Worm (Caenorhabditis elegans): ENCODE data around the gene C01G10.9.

C01G10.9 gene

DNA sequence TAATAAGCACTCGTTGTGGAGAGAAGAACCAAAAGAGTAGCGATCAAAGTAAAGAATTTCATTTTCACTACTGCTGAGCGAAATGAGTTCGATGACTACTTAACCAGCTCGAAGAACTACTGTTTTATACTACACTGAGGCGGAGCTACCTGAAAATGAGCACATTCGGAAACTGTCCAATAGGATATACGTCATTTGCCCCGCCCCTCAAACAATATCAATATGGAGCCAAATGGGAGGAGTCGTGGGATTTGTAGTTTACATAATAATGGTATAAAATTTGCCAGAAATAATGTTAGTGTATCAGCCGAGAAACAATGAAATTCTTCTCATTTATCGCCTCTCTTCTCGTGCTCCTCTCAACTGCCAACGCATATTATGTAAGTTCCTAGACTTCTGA, 7.1 kb downstream of the C01G10.9 start, which contains the start of the genes C01G10.5 and C01G10.4:
TSS of gene C01G10.5 (minus strand) at position 101 of the 400 bp plus-strand sequence.
TSS of gene C01G10.4 (plus strand) at position 303 of the 400 bp plus-strand sequence.
- no peak for TF ChIP-seq sox-2 (GFP tag; IDR thresholded peaks at IDR 0.05)
- no peak for TF ChIP-seq ahr-1 (tag; optimal IDR thresholded peaks at IDR 0.05)
- TF ChIP-seq nhr-11 (tag; optimal IDR thresholded peaks at IDR 0.05) = no peak
- no peak for TF ChIP-seq ets-4 (tag; optimal IDR thresholded peaks at IDR 0.05)
- no peak for TF ChIP-seq ceh-9 (tag; optimal IDR thresholded peaks at IDR 0.05)
- no peak for TF ChIP-seq elt-4 (tag; optimal IDR thresholded peaks at IDR 0.05)
- no peak for TF ChIP-seq nhr-232 (tag; optimal IDR thresholded peaks at IDR 0.05)

DNA sequence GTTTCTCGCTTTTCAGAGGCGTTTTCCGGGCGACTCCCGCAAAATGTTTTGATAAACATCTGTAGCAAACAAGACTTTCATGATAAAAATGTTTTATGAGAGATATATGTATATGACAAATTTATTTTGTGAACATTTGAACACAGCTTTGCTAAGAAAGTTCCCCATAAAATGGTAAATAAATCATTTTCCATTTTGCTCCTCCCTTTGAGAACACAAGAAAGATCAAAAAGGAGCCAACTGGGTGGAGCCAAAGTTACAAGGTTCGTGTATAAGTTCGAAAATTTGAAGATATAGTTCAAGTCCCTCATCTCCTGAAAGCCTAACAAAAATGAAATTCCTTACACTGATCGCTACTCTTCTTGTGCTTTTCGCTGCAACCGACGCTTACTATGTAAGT, 8.1 kb downstream of the C01G10.9 start, which contains the start of gene C01G10.17:
TSS of gene C01G10.17 (plus strand) at position 301 of the 400 bp plus-strand sequence.
- TF ChIP-seq pqm-1 (tag; optimal IDR thresholded peaks at IDR 0.05) (no peak), ceh-48 (tag; optimal IDR thresholded peaks at IDR 0.05) (no peak), ceh-34 (tag; optimal IDR thresholded peaks at IDR 0.05) (no peak), ets-4 (tag; optimal IDR thresholded peaks at IDR 0.05) (no peak), ceh-24 (tag; optimal IDR thresholded peaks at IDR 0.05) (no peak), ceh-14 (tag; optimal IDR thresholded peaks at IDR 0.05) (no peak), pros-1 (tag; optimal IDR thresholded peaks at IDR 0.05) (no peak), unc-86 (tag; optimal IDR thresholded peaks at IDR 0.05) (no peak), madf-2 (tag; optimal IDR thresholded peaks at IDR 0.05) (no peak), C08G9.2 (tag; optimal IDR thresholded peaks at IDR 0.05) (no peak), ahr-1 (tag; optimal IDR thresholded peaks at IDR 0.05) (no peak)

ce11 chrV:15092666-15093065, 10.3 kb downstream of the C01G10.9 start, which contains the start of gene txt-12:
txt-12 (plus strand) TSS chrV:15092966.
- TF ChIP-seq K02D7.2 (tag; optimal IDR thresholded peaks at IDR 0.05) (no peak), ceh-2 (tag; optimal IDR thresholded peaks at IDR 0.05) (no peak), fkh-6 (tag; optimal IDR thresholded peaks at IDR 0.05) (no peak), dmd-4 (tag; optimal IDR thresholded peaks at IDR 0.05; ENCODE audit: borderline replicate concordance) (no peak), pqm-1 (tag; optimal IDR thresholded peaks at IDR 0.05) (no peak), pag-3 (tag; optimal IDR thresholded peaks at IDR 0.05; ENCODE audit: borderline replicate concordance) (no peak), elt-2 (tag; optimal IDR thresholded peaks at IDR 0.05) (no peak), sox-4 (tag; optimal IDR thresholded peaks at IDR 0.05) (no peak), F13H6.1 (tag; optimal IDR thresholded peaks at IDR 0.05) (no peak), unc-3 (GFP tag; conservative IDR thresholded peaks at IDR 0.05) (no peak), unc-3 (tag; optimal IDR thresholded peaks at IDR 0.05) (no peak), hlh-15 (tag; optimal IDR thresholded peaks at IDR 0.05) (no peak)

- no peak for TF ChIP-seq dmd-4 (tag; optimal IDR thresholded peaks at IDR 0.05; ENCODE audit: borderline replicate concordance)
Observed at ce11 chrV:15094749-15095148, 12.4 kb downstream of the C01G10.9 start, which contains the start of gene srx-78. srx-78 (plus strand) TSS chrV:15095049.

DNA sequence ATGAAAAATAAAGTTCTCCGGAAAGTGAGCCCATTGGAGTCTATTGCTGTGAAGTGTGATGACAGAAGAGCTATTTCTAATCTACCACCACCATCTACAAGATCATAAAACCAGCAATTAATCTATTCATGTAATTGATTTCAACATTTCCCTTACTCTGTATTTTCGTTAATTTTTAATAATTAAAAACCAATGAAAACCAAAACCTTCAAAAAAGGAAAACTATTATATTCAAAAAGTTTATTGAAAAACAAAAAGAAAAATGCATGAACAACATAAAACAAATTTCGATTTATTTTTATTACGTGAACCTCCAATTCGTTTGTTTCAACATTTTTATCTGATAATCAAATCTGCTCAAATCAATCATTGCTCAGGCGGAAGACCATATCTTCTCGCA, 17.1 kb downstream of the C01G10.9 start, which contains the start of gene C01G10.1:
TSS of gene C01G10.1 (plus strand) at position 301 of the 400 bp plus-strand sequence.
- no peak for TF ChIP-seq ahr-1 (tag; optimal IDR thresholded peaks at IDR 0.05)
- no peak for TF ChIP-seq ceh-45 (GFP tag; IDR thresholded peaks at IDR 0.05)
- TF ChIP-seq ama-1 (optimal IDR thresholded peaks at IDR 0.05) = no peak
- TF ChIP-seq syd-9 (tag; optimal IDR thresholded peaks at IDR 0.05) = no peak
- no peak for TF ChIP-seq ceh-9 (tag; optimal IDR thresholded peaks at IDR 0.05)
- no peak for TF ChIP-seq elt-2 (tag; optimal IDR thresholded peaks at IDR 0.05)
- TF ChIP-seq pqm-1 (tag; optimal IDR thresholded peaks at IDR 0.05) = no peak
- TF ChIP-seq ceh-31 (tag; optimal IDR thresholded peaks at IDR 0.05) = no peak
- no peak for TF ChIP-seq ceh-34 (tag; optimal IDR thresholded peaks at IDR 0.05)
- TF ChIP-seq ceh-18 (tag; optimal IDR thresholded peaks at IDR 0.05) = no peak
- no peak for TF ChIP-seq unc-42 (tag; optimal IDR thresholded peaks at IDR 0.05)
- TF ChIP-seq pax-1 (tag; optimal IDR thresholded peaks at IDR 0.05) = no peak
- TF ChIP-seq sdc-2 (tag; optimal IDR thresholded peaks at IDR 0.05) = no peak
- TF ChIP-seq pat-9 (tag; optimal IDR thresholded peaks at IDR 0.05) = no peak
- TF ChIP-seq ttx-3 (tag; optimal IDR thresholded peaks at IDR 0.05) = no peak

Data from whole organism, late embryonic.